Worm (Caenorhabditis elegans) whole organism, mixed stage, embryonic: ENCODE results near the gene spp-1.

Experiments used
- ces-1 ChIP-seq: fragments of 150-350 bp; optimal IDR thresholded peaks from 2 replicates; lab custom pipeline; 2014; ENCODE audit warnings: missing biosample characterization, missing genetic modification reagents, missing genetic modification characterization
- lin-13 ChIP-seq: fragments of 150-350 bp; optimal IDR thresholded peaks from 2 replicates; lab custom pipeline; 2014; ENCODE audit warnings: missing biosample characterization, missing genetic modification characterization
- mls-2 ChIP-seq: sonication (generic microtip); optimal IDR thresholded peaks from 2 replicates; lab custom pipeline; 2016; ENCODE audit warnings: mild to moderate bottlenecking, missing genetic modification characterization, moderate library complexity, missing compliant biosample characterization
- nhr-237 ChIP-seq: fragments of 150-350 bp; optimal IDR thresholded peaks from 2 replicates; lab custom pipeline; 2014; ENCODE audit warnings: missing biosample characterization, missing genetic modification characterization
- nhr-76 ChIP-seq: sonication (generic microtip); optimal IDR thresholded peaks from 2 replicates; lab custom pipeline; 2017; ENCODE audit warnings: missing biosample characterization, missing genetic modification characterization
- unc-39 ChIP-seq: fragments of 150-350 bp; optimal IDR thresholded peaks from 2 replicates; lab custom pipeline; 2014; ENCODE audit warnings: missing biosample characterization, missing genetic modification characterization
- unc-62 ChIP-seq: fragments of 150-350 bp; optimal IDR thresholded peaks from 2 replicates; lab custom pipeline; 2014; ENCODE audit warnings: missing biosample characterization, missing genetic modification reagents, missing genetic modification characterization

ce11 chrIII:10344762-10345161, 10.7 kb downstream of the spp-1 start:
- no peak for TF ChIP-seq nhr-76
- no peak for TF ChIP-seq unc-39
- TF ChIP-seq nhr-237 (tag; lab: Kevin White, UChicago), result no peak
- no peak for TF ChIP-seq ces-1 (GFP tag; lab: Kevin White, UChicago)
- peak; percentile 63 for TF ChIP-seq unc-62 (GFP tag; lab: Kevin White, UChicago)
- no peak for TF ChIP-seq lin-13 (tag; lab: Kevin White, UChicago)
- no peak for TF ChIP-seq mls-2
